Worm (Caenorhabditis elegans): Measurements from ENCODE around the gene brc-2.
A peak's percentile ranks its signal among the peaks of the same experiment; 100 is the strongest.

The brc-2 gene

DNA sequence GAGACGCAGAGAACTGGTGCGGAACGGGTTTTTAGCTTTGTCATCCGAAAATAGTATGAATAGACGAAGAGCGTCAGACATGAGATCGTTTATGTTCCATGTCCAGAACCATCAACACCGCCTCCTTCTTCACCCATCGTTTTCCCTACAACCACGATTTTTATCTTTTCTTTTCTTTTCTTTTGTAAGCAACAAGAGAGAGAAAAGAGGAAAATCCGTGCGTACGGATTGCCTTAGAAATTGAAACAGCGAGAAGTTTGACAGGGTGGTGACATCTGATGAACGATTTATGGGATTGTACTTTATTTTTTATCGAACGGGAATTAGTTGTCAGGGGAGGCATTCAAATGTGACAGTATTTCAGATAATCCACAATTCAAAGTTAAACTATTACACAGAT lies 42.8 kb upstream of the brc-2 start, which contains the start of gene abu-13:
Gene abu-13 (minus strand): TSS at position 152 of the 400 bp plus-strand sequence.
- TF ChIP-seq blmp-1 (tag; optimal IDR thresholded peaks at IDR 0.05): peak; percentile 93
- TF ChIP-seq grh-1 (GFP tag; IDR thresholded peaks at IDR 0.05): no peak
- no peak for TF ChIP-seq efl-1 (optimal IDR thresholded peaks at IDR 0.05)
- TF ChIP-seq efl-1 (GFP tag; optimal IDR thresholded peaks at IDR 0.05 in 1 of 2): peak in 1 of 2 experiments; percentile 21
- TF ChIP-seq nhr-85 (tag): peak; percentile 19
- TF ChIP-seq fos-1 (tag; optimal IDR thresholded peaks at IDR 0.05): no peak

DNA sequence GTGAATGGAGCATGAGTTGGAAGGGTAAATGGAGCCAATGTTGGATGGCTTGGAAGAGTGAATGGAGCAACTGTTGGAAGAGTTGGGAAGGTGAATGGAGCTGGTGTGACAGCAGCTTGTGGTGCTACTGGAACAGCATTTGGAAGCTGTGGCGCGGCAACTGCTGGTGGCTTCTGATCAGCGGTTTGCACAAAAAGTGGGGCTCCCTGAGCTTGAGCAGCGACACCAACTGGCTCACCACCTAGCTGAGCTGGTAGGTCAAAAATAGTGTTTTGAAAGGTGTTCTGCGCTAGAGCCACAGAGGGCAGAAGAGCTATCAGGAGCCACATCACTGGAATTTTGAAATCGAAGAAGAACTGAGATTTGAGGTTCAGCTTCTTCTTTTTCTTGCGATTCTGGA lies 42.4 kb upstream of the brc-2 start:
- TF ChIP-seq efl-3 (GFP tag; optimal IDR thresholded peaks at IDR 0.05): no peak
- TF ChIP-seq efl-1 (optimal IDR thresholded peaks at IDR 0.05): no peak
- TF ChIP-seq efl-1 (GFP tag; optimal IDR thresholded peaks at IDR 0.05 in 1 of 2): peak in 1 of 2 experiments; percentile 18

- TF ChIP-seq lin-13 (GFP tag; optimal IDR thresholded peaks at IDR 0.05): no peak
- TF ChIP-seq nhr-77 (tag; optimal IDR thresholded peaks at IDR 0.05): no peak
- TF ChIP-seq efl-3 (GFP tag; optimal IDR thresholded peaks at IDR 0.05): no peak
- TF ChIP-seq nhr-20 (tag; optimal IDR thresholded peaks at IDR 0.05): no peak
- TF ChIP-seq alr-1 (tag; optimal IDR thresholded peaks at IDR 0.05; ENCODE audit: borderline replicate concordance): no peak
- no peak for TF ChIP-seq tbx-2 (tag; optimal IDR thresholded peaks at IDR 0.05)
- no peak for TF ChIP-seq hpl-2 (GFP tag; optimal IDR thresholded peaks at IDR 0.05)
- no peak for TF ChIP-seq fkh-4 (tag; optimal IDR thresholded peaks at IDR 0.05; ENCODE audit: borderline replicate concordance)
- TF ChIP-seq lin-15B (tag; optimal IDR thresholded peaks at IDR 0.05): no peak
- no peak for TF ChIP-seq nhr-76 (tag; optimal IDR thresholded peaks at IDR 0.05)
- no peak for TF ChIP-seq C04F5.9 (tag; optimal IDR thresholded peaks at IDR 0.05)
- TF ChIP-seq zip-4 (GFP tag; optimal IDR thresholded peaks at IDR 0.05): no peak
- no peak for TF ChIP-seq blmp-1 (tag; optimal IDR thresholded peaks at IDR 0.05)
These were observed 36.6 kb upstream of the brc-2 start, which contains the start of gene F57B9.3 for ce11 chrIII:6939523-6939922. TSS of gene F57B9.3 (plus strand) at chrIII:6939823.

DNA sequence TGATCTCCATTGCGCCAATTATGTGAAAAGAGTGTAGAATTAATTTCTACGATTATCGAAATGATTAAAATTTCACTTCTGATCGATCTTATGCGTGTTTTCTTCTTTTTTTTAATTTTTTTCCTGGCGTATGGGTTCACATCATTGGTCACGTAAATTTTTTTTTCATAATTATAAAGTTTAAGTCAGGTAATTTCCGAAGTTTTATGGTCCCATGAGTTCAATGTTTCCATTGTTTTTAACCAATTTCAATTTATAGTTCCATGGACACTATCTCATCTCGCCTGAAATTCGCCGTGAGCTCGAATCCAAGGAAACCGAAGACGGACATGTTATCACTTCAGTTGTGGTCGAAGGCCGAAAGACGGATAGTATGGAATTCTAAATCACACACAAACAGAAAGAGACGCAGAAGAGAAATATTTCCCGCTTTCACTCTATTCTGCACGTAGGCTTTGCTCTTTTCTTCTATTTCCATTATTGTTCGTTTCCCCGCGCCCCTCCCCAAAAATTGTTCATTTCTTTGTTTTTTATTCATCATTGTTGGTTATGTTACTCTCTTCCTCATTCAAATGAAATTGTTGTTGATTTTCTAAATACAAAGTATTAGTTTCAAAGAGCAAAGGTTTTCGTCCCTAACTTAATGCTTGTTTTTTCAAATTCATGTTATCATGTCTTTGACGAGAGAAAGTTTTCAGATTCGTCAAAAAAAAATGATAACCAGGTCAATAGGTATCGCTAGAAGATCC lies 32.5 kb upstream of the brc-2 start, which contains the start of the genes F57B9.8 and coq-2:
Gene F57B9.8 (minus strand): TSS at position 51 of the 749 bp plus-strand sequence.
Gene coq-2 (plus strand): TSS at position 699 of the 749 bp plus-strand sequence.
- TF ChIP-seq aly-2 (tag; optimal IDR thresholded peaks at IDR 0.05) (no peak), fkh-4 (tag; optimal IDR thresholded peaks at IDR 0.05; ENCODE audit: borderline replicate concordance) (no peak), unc-30 (tag; optimal IDR thresholded peaks at IDR 0.05) (no peak)

ce11 chrIII:6931896-6932295 lies 29.0 kb upstream of the brc-2 start, which contains the start of gene byn-1:
TSS of gene byn-1 (plus strand) at chrIII:6932001.
- TF ChIP-seq mep-1 (tag; optimal IDR thresholded peaks at IDR 0.05): no peak
- no peak for TF ChIP-seq jun-1 (tag; optimal IDR thresholded peaks at IDR 0.05)
- TF ChIP-seq nhr-90 (tag; optimal IDR thresholded peaks at IDR 0.05; ENCODE audit: poor library complexity): no peak
- peak in 1 of 2 experiments; percentile 18 for TF ChIP-seq lsy-2 (tag; optimal IDR thresholded peaks at IDR 0.05)
- no peak for TF ChIP-seq mdl-1 (tag; optimal IDR thresholded peaks at IDR 0.05)
- no peak for TF ChIP-seq nhr-85 (tag)
- no peak for TF ChIP-seq unc-130 (tag; optimal IDR thresholded peaks at IDR 0.05)
- TF ChIP-seq swsn-7 (tag; optimal IDR thresholded peaks at IDR 0.05): no peak

DNA sequence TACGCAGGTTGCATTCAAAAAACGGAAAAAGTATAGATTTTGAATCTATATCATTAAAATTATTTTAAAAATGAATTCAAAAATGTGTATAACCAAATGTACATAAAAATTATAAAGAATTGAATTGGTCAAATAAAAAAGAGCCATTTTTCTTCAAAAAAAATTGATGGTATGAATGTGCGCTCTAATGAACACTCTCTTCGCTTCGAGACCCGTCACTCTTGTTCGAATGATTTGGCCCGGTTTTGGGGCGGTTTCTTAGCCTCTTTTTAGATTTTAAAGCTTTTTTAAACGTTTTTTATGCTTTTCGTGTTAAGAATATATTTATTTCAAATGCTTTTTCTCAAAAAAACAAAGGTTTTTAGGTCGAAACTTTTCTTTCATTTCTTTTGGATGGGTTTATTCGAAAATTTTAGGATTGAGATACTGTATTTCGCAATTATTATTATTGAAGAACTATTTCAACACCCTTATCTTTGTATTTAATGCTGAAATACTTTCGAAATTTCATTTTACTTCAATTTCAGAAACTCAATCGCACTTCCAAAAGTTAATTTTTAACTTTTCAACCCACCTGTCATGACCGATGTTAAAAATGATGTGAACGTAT lies 26.8 kb upstream of the brc-2 start, which contains the start of gene inf-1:
Gene inf-1 (plus strand): TSS at position 577 of the 610 bp plus-strand sequence.
- TF ChIP-seq nhr-237 (tag; optimal IDR thresholded peaks at IDR 0.05) (no peak), nhr-84 (tag; optimal IDR thresholded peaks at IDR 0.05) (no peak), nhr-85 (tag) (peak; percentile 57), nhr-71 (tag; optimal IDR thresholded peaks at IDR 0.05) (peak; percentile 41), hpl-2 (GFP tag; optimal IDR thresholded peaks at IDR 0.05) (no peak), nhr-47 (tag; optimal IDR thresholded peaks at IDR 0.05) (peak; percentile 18), xbp-1 (tag; optimal IDR thresholded peaks at IDR 0.05) (peak; percentile 44), snu-23 (GFP tag; optimal IDR thresholded peaks at IDR 0.05) (peak; percentile 56), elt-3 (tag; optimal IDR thresholded peaks at IDR 0.05) (peak in 2 of 6 experiments; percentile 19 to 46), F16B12.6 (tag; optimal IDR thresholded peaks at IDR 0.05) (peak; percentile 16), ceh-82 (tag; optimal IDR thresholded peaks at IDR 0.05) (peak in 1 of 3 experiments; percentile 40), mdl-1 (tag; optimal IDR thresholded peaks at IDR 0.05) (no peak), ama-1 (optimal IDR thresholded peaks at IDR 0.05) (no peak), nhr-20 (tag; optimal IDR thresholded peaks at IDR 0.05) (peak; percentile 34), C34B4.2 (tag; optimal IDR thresholded peaks at IDR 0.05) (no peak), lsy-2 (tag; optimal IDR thresholded peaks at IDR 0.05) (peak; percentile 67 to 88), ceh-88 (GFP tag; IDR thresholded peaks at IDR 0.05) (no peak), hlh-4 (tag; optimal IDR thresholded peaks at IDR 0.05) (no peak), fkh-8 (tag; optimal IDR thresholded peaks at IDR 0.05) (peak; percentile 14), tbx-2 (tag; optimal IDR thresholded peaks at IDR 0.05) (no peak)

All from whole organism, L1 larva.